Worm (Caenorhabditis elegans) whole organism, L4/young adult: ENCODE results near the gene ocam-1.
"Not testable (repeated sequence)": the region's sequence is repeated elsewhere in the genome, so short reads cannot be mapped to it uniquely, and the experiment has no call there.

Source experiments
- W03F9.2 ChIP-seq: fragments of 150-350 bp; optimal IDR thresholded peaks from 2 replicates; lab custom pipeline; 2014; ENCODE audit warnings: missing biosample characterization, missing genetic modification characterization
- dao-5 ChIP-seq: sonication (generic microtip); optimal IDR thresholded peaks from 2 replicates; lab custom pipeline; 2016; ENCODE audit warnings: missing genotype, missing genetic modification characterization, moderate library complexity, missing compliant biosample characterization
- him-1 ChIP-seq: sonication (generic microtip); optimal IDR thresholded peaks from 2 replicates; lab custom pipeline; 2016; ENCODE audit warnings: missing genotype, missing genetic modification reagents, missing genetic modification characterization, missing compliant biosample characterization

The ocam-1 gene

DNA sequence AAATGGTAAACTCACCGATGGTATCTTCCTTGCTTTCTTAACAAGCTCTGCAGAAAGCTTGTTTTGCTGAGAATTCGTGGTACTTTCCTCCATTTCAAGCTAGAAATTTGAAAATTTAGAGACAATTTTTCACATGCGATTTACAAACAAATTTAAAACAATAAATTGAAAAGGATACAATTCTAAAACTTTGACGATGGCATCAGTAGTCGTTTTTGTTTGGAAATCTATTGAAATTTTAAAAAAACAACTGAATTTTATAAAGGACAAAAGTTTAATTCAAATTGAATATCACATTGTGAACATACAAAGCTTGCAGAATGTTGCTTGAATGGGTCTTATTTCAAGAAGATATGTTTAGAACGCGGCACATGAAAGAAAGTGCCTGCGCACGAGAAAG, at the start of gene ocam-1:
ocam-1 (minus strand) TSS at position 101 of the 400 bp plus-strand sequence.
- TF ChIP-seq dao-5 (no peak), W03F9.2 (no peak), him-1 (tag; lab: Kevin White, UChicago) (no peak)

ce11 chrV:14215106-14215505, 47.6 kb upstream of the ocam-1 start, which contains the start of gene T16A9.5:
T16A9.5 (minus strand) TSS chrV:14215206.
- no peak for TF ChIP-seq him-1 (tag; lab: Kevin White, UChicago)
- TF ChIP-seq dao-5 = no peak
- TF ChIP-seq W03F9.2 = no peak

- no peak for TF ChIP-seq him-1 (tag; lab: Kevin White, UChicago)
- no peak for TF ChIP-seq dao-5
- TF ChIP-seq W03F9.2 = no peak
Measured at ce11 chrV:14212813-14213212, 45.3 kb upstream of the ocam-1 start.

- no peak for TF ChIP-seq dao-5
- no peak for TF ChIP-seq him-1 (tag; lab: Kevin White, UChicago)
- no peak for TF ChIP-seq W03F9.2
Measured at ce11 chrV:14210743-14211142, 43.2 kb upstream of the ocam-1 start, which contains the start of gene str-230. str-230 (minus strand) TSS chrV:14210843.

DNA sequence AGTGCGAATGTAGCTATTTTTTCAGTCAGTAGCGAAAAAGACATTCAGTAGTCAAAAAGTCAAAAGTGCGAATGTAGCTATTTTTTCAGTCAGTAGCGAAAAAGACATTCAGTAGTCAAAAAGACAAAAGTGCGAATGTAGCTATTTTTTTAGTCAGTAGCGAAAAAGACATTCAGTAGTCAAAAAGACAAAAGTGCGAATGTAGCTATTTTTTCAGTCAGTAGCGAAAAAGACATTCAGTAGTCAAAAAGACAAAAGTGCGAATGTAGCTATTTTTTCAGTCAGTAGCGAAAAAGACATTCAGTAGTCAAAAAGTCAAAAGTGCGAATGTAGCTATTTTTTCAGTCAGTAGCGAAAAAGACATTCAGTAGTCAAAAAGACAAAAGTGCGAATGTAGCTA, 37.7 kb upstream of the ocam-1 start, which contains the start of gene T16A9.3:
T16A9.3 (plus strand) TSS at position 301 of the 400 bp plus-strand sequence.
- not testable (repeated sequence) for TF ChIP-seq W03F9.2; him-1 (tag; lab: Kevin White, UChicago); dao-5

DNA sequence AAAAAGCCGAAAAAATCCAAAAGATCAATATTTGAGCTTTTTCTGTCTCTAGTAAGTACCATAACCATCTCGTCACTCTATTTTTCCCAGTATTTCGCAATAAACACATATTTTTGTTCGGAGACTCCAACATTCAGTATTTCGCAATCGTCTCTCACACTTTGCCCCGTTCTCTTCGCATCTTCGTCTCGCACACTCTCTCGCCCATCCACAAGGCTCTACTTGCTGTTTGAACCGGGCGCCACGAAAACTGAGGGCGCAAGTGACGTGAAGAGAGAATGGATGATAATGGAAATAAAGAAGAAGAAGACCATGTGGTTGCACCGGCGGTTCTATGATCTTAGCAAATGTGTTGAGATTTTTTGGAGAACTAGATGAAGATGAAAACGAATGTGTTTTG, 32.6 kb upstream of the ocam-1 start:
- TF ChIP-seq W03F9.2 = peak; percentile 76
- TF ChIP-seq dao-5 = no peak
- peak; percentile 84 for TF ChIP-seq him-1 (tag; lab: Kevin White, UChicago)

DNA sequence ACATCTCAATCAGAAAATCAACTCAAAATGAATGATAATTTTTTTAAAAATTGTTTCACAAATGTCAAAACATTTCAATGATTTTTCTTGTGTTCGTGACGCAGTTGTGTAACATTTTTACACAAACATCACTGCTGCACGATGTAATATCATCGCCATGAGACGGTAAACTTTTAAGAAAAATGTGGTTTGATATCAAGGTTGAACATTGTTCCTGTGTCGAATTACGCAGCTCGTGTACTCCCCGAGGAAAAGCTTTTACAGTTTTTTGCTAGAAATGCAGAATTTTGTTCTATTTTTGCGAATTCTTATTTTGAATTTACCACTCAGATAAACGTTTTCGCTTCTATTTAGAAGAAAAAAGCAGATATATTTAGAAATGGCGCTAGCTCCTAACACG, 30.1 kb upstream of the ocam-1 start:
- no peak for TF ChIP-seq dao-5
- no peak for TF ChIP-seq W03F9.2

DNA sequence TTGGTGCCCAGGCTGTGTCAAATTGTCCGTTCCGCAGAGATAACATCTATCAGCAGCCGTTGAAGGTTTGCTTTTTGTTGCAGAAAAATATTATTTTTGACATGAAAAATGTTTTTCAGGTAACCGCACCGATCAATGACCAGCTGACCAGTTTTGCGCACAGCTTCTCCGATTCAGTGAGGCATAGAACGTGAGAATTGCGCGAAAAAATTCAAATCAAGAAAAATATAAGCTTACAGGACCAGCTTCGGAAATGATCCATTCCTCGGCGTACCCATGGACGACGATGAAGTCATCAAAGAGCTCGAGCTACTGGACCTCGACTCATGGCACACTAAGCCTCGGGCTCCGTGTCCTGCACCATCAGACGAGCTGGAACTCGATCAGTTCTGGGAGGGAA, 27.0 kb upstream of the ocam-1 start:
- TF ChIP-seq dao-5 = no peak
- no peak for TF ChIP-seq W03F9.2
- no peak for TF ChIP-seq him-1 (tag; lab: Kevin White, UChicago)

- TF ChIP-seq dao-5 (no peak), W03F9.2 (peak; percentile 14), him-1 (tag; lab: Kevin White, UChicago) (peak; percentile 33)
Measured at ce11 chrV:14193451-14193850, 25.9 kb upstream of the ocam-1 start, which contains the start of gene atfs-1. atfs-1 (plus strand) TSS chrV:14193663.

DNA sequence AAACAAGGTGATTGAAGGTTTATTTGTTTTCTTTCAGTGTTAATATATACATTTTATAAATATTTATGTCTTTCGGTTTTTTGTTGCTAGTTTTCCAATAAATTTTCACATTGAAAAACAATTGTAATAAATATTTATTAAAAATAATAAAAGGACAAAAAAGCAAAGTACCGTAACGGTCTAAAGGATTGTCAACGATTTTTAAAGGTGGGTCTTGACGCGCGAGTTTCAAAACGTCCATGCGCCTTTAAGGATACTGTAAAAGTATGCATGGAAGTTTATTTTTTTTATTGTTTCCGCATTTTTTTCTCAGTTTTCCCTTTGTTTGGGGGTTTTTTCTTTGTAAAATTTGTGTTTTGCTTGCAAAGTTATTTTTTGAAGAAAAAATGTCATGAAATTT, 25.3 kb upstream of the ocam-1 start:
- TF ChIP-seq W03F9.2 = peak; percentile 55
- TF ChIP-seq him-1 (tag; lab: Kevin White, UChicago) = no peak

- no peak for TF ChIP-seq W03F9.2
- TF ChIP-seq dao-5 = no peak
- no peak for TF ChIP-seq him-1 (tag; lab: Kevin White, UChicago)
Measured at ce11 chrV:14187104-14187503, 19.6 kb upstream of the ocam-1 start.

DNA sequence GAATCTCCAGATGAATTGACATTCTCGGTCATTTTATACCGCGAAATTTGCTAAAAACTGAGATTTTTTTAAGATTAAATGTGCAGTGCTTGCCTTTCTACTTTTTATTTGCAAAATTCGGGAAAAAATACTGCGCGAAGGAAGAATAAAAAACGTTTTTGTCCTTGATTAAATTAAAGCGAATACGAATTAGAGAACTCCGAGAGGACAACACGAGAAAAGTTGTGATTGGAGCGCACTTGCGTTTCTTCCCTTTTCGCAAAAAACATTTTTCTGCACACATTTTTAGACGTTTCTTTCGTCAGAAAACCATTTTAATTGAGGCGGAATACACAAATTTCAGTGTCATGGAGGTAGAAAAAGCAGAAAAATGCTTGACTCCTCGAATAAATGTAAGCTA, 17.9 kb upstream of the ocam-1 start, which contains the start of the genes trm-1 and ints-2:
trm-1 (minus strand) TSS at position 175 of the 400 bp plus-strand sequence.
ints-2 (plus strand) TSS at position 249 of the 400 bp plus-strand sequence.
- peak; percentile 60 for TF ChIP-seq W03F9.2
- TF ChIP-seq him-1 (tag; lab: Kevin White, UChicago) = no peak

DNA sequence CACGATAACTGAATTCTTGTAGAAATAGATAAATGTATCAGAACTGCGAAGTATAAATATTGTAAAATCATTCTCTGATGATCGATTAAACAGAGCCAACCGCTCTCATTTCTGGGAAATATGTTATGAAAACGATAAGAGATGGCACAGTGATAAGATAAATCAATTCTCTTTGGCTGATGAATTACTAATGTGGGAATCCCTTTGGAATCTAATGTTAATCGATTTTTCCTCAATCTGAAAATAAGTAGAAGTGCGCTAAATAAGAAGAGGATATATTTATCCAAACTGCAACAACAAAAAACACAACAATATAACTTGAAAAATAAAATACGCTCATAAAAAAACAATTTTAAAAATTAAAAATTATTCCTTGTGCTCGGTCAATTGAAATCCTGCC, 15.3 kb upstream of the ocam-1 start, which contains the start of gene cest-2.3:
cest-2.3 (minus strand) TSS at position 101 of the 400 bp plus-strand sequence.
- TF ChIP-seq him-1 (tag; lab: Kevin White, UChicago) (no peak), dao-5 (no peak), W03F9.2 (no peak)

ce11 chrV:14179947-14180346, 12.4 kb upstream of the ocam-1 start, which contains the start of gene ZC376.8:
ZC376.8 (plus strand) TSS chrV:14180247.
- TF ChIP-seq W03F9.2 (no peak), dao-5 (no peak), him-1 (tag; lab: Kevin White, UChicago) (no peak)

DNA sequence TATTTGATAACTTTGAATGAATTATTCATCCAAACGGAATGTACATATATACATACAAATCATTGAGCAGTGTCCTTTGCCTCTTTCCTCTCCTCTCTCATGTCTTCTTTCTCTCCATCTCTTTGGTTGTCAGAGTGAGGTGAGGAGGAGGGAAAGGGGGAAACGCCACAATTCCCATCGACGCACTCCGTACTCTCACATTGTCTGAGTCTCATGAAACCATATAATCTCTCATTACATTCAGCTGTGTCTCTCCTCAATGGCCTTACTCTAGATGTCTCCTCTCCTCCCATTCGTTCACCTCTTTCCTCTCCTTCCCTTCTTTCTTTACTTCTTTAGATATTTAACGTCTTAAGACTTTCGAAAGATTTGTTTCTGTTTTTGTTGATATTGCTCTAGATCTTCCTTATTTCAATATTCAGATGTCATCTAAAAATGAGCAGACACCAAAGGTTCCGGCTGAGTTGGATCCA, 10.2 kb upstream of the ocam-1 start, which contains the start of gene ceh-74:
ceh-74 (plus strand) TSS at position 423 of the 473 bp plus-strand sequence.
- TF ChIP-seq dao-5 (no peak), him-1 (tag; lab: Kevin White, UChicago) (no peak)

ce11 chrV:14176572-14176971, 9.0 kb upstream of the ocam-1 start:
- TF ChIP-seq W03F9.2 = no peak
